Fruit fly (Drosophila melanogaster) whole organism, prepupa: ENCODE results near the gene Cf2.

Source experiments
- Blimp-1 ChIP-seq: fragments of 200-800 bp; sonication (Bioruptor generic); optimal IDR thresholded peaks from 3 replicates; lab custom pipeline; 2017; ENCODE audit warnings: missing biosample characterization, missing genetic modification characterization, mild to moderate bottlenecking, moderate library complexity, missing genetic modification reagents
- CG32006 ChIP-seq: fragments of 200-800 bp; sonication (Bioruptor generic); optimal IDR thresholded peaks from 3 replicates; lab custom pipeline; 2017; ENCODE audit warnings: missing biosample characterization, mild to moderate bottlenecking, missing genetic modification characterization
- CG34406 ChIP-seq: fragments of 200-800 bp; sonication (Bioruptor generic); optimal IDR thresholded peaks from 3 replicates; lab custom pipeline; 2016; ENCODE audit warnings: missing biosample characterization, missing genetic modification characterization
- CG6276 ChIP-seq: fragments of 200-800 bp; sonication (Bioruptor generic); optimal IDR thresholded peaks from 2 replicates; lab custom pipeline; 2017; ENCODE audit warnings: missing biosample characterization, mild to moderate bottlenecking, missing genetic modification characterization
- CG6792 ChIP-seq: fragments of 200-800 bp; sonication (Bioruptor generic); optimal IDR thresholded peaks from 3 replicates; lab custom pipeline; 2016; ENCODE audit warnings: missing biosample characterization, missing genetic modification characterization
- CG6854 ChIP-seq: fragments of 200-800 bp; sonication (Bioruptor generic); optimal IDR thresholded peaks from 2 replicates; lab custom pipeline; 2017; ENCODE audit warnings: missing biosample characterization, mild to moderate bottlenecking, missing genetic modification characterization
- CG8319 ChIP-seq: fragments of 200-800 bp; sonication (Bioruptor generic); optimal IDR thresholded peaks from 3 replicates; lab custom pipeline; 2016; ENCODE audit warnings: missing biosample characterization, missing genetic modification characterization
- CG8632 ChIP-seq: fragments of 200-800 bp; sonication (Bioruptor generic); optimal IDR thresholded peaks from 3 replicates; lab custom pipeline; 2016; ENCODE audit warnings: missing biosample characterization, missing genetic modification characterization
- Gug ChIP-seq: fragments of 200-800 bp; sonication (Bioruptor generic); IDR thresholded peaks from 2 replicates; pipeline ENCODE4 v1.3.6; 2022; ENCODE audit warnings: missing biosample characterization, missing genetic modification characterization
- Hr38 ChIP-seq: sonication (Bioruptor generic); optimal IDR thresholded peaks from 2 replicates; lab custom pipeline; 2016; ENCODE audit warnings: missing biosample characterization, missing genetic modification characterization
- Sox102F ChIP-seq: fragments of 200-800 bp; sonication (Bioruptor generic); optimal IDR thresholded peaks from 2 replicates; lab custom pipeline; 2016; ENCODE audit warnings: missing biosample characterization, mild to moderate bottlenecking, missing genetic modification characterization
- lz ChIP-seq: fragments of 200-800 bp; sonication (Bioruptor generic); optimal IDR thresholded peaks from 3 replicates; lab custom pipeline; 2016; ENCODE audit warnings: missing biosample characterization, missing genetic modification characterization
- net ChIP-seq: fragments of 200-800 bp; sonication (Bioruptor generic); optimal IDR thresholded peaks from 3 replicates; lab custom pipeline; 2016; ENCODE audit warnings: missing biosample characterization, missing genetic modification characterization
- vri ChIP-seq: fragments of 200-800 bp; sonication (Bioruptor generic); optimal IDR thresholded peaks from 3 replicates; lab custom pipeline; 2016; ENCODE audit warnings: missing biosample characterization, mild to moderate bottlenecking, missing genetic modification characterization

- TF ChIP-seq CG8319 (no peak), CG6854 (GFP tag; lab: Kevin White, UChicago) (no peak), Hr38 (GFP tag; lab: Kevin White, UChicago) (no peak), CG8632 (no peak), CG34406 (GFP tag; lab: Kevin White, UChicago) (no peak), vri (GFP tag; lab: Kevin White, UChicago) (no peak), Sox102F (GFP tag; lab: Kevin White, UChicago) (no peak), CG6276 (no peak), CG6792 (GFP tag; lab: Kevin White, UChicago) (no peak), Blimp-1 (GFP tag; lab: Kevin White, UChicago) (no peak), Gug (GFP tag; lab: Robert Waterston, UW) (no peak), net (GFP tag; lab: Kevin White, UChicago) (no peak), CG32006 (no peak), lz (GFP tag; lab: Kevin White, UChicago) (no peak)
Observed at dm6 chr2L:4852605-4853102, 30.3 kb downstream of the Cf2 start, which contains the start of gene smog.
